Worm (Caenorhabditis elegans): ENCODE data around the gene nhr-162.

Gene nhr-162

ce11 chrV:6982813-6983212, 8.9 kb downstream of the nhr-162 start, which contains the start of gene nhr-161:
Gene nhr-161, minus strand, starts transcription at chrV:6982913.
- TF ChIP-seq ref-1 (GFP tag; conservative IDR thresholded peaks at IDR 0.05) (no peak), T22C8.4 (GFP tag; IDR thresholded peaks at IDR 0.05) (no peak), ztf-23 (GFP tag; IDR thresholded peaks at IDR 0.05) (no peak), tab-1 (GFP tag; IDR thresholded peaks at IDR 0.05) (no peak), ztf-29 (GFP tag; IDR thresholded peaks at IDR 0.05) (no peak), flt-1 (GFP tag; IDR thresholded peaks at IDR 0.05) (no peak), cog-1 (tag; optimal IDR thresholded peaks at IDR 0.05) (no peak), klf-2 (GFP tag; conservative IDR thresholded peaks at IDR 0.05) (no peak), med-1 (GFP tag; optimal IDR thresholded peaks at IDR 0.05; ENCODE audit: insufficient read depth) (no peak)

DNA sequence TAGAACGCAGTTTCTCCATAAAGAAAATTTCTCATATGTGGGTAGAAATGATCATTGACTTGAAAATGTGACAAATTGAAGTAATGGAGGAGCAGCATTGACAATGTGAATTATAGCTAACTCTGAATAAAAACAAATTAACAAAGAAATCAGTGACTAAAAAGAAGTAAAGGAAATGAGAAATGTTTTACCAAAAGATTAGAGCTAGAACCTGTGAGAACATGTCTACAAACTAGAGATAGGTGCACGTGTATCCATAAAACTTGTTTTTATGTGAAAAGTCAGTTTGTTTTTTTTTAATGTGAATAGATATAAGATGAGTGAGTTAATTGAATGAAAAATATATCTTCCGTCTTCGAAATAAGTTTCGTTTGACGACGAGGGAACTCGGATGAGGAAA, 12.7 kb downstream of the nhr-162 start, which contains the start of gene sre-12:
sre-12 (minus strand) TSS at position 101 of the 400 bp plus-strand sequence.
- TF ChIP-seq klf-2 (GFP tag; conservative IDR thresholded peaks at IDR 0.05) (no peak), cog-1 (tag; optimal IDR thresholded peaks at IDR 0.05) (no peak), tab-1 (GFP tag; IDR thresholded peaks at IDR 0.05) (no peak), T22C8.4 (GFP tag; IDR thresholded peaks at IDR 0.05) (no peak), ref-1 (GFP tag; conservative IDR thresholded peaks at IDR 0.05) (no peak), flt-1 (GFP tag; IDR thresholded peaks at IDR 0.05) (no peak), med-1 (GFP tag; optimal IDR thresholded peaks at IDR 0.05; ENCODE audit: insufficient read depth) (no peak), ztf-29 (GFP tag; IDR thresholded peaks at IDR 0.05) (no peak), ztf-23 (GFP tag; IDR thresholded peaks at IDR 0.05) (no peak)

ce11 chrV:6976047-6976446, 15.6 kb downstream of the nhr-162 start, which contains the start of gene srx-16:
Gene srx-16, plus strand, starts transcription at chrV:6976347.
- TF ChIP-seq klf-2 (GFP tag; conservative IDR thresholded peaks at IDR 0.05) = no peak
- no peak for TF ChIP-seq cog-1 (tag; optimal IDR thresholded peaks at IDR 0.05)
- TF ChIP-seq tab-1 (GFP tag; IDR thresholded peaks at IDR 0.05) = no peak
- TF ChIP-seq T22C8.4 (GFP tag; IDR thresholded peaks at IDR 0.05) = no peak
- TF ChIP-seq ztf-23 (GFP tag; IDR thresholded peaks at IDR 0.05) = no peak
- no peak for TF ChIP-seq ref-1 (GFP tag; conservative IDR thresholded peaks at IDR 0.05)
- TF ChIP-seq med-1 (GFP tag; optimal IDR thresholded peaks at IDR 0.05; ENCODE audit: insufficient read depth) = no peak
- no peak for TF ChIP-seq flt-1 (GFP tag; IDR thresholded peaks at IDR 0.05)
- TF ChIP-seq ztf-29 (GFP tag; IDR thresholded peaks at IDR 0.05) = no peak

ce11 chrV:6971567-6971966, 20.1 kb downstream of the nhr-162 start, which contains the start of gene srx-59:
Gene srx-59, plus strand, starts transcription at chrV:6971867.
- TF ChIP-seq flt-1 (GFP tag; IDR thresholded peaks at IDR 0.05) = no peak
- TF ChIP-seq med-1 (GFP tag; optimal IDR thresholded peaks at IDR 0.05; ENCODE audit: insufficient read depth) = no peak
- TF ChIP-seq ref-1 (GFP tag; conservative IDR thresholded peaks at IDR 0.05) = no peak
- TF ChIP-seq ztf-23 (GFP tag; IDR thresholded peaks at IDR 0.05) = no peak
- TF ChIP-seq tab-1 (GFP tag; IDR thresholded peaks at IDR 0.05) = no peak
- TF ChIP-seq klf-2 (GFP tag; conservative IDR thresholded peaks at IDR 0.05) = no peak
- no peak for TF ChIP-seq cog-1 (tag; optimal IDR thresholded peaks at IDR 0.05)
- TF ChIP-seq T22C8.4 (GFP tag; IDR thresholded peaks at IDR 0.05) = no peak
- TF ChIP-seq ztf-29 (GFP tag; IDR thresholded peaks at IDR 0.05) = no peak

DNA sequence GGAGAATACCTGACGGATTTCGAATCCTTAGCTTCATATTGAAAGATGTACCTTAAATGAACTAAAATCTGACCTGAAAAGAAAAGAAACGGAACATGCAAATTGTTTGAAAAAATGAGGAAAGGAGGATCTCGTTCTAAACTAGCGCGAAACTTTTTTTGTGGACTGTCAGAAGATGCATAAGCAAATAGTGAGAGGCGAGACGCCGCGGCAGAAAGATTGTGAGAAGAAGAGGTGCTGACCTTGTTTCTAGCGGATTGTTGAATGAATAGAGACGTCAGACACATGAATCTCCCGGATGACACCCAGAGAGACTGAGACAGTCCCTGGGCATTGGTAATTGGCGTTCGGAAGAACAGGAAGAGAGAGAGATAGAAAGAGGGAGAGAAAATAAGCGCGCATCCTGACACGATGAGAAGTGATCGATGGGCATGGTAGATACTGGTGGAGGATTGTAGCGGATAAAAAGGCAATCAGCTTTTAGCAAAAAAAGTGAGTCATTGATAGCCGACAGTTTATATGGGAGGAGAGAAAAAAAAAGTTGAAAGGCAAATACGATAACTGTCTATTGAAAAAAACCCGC, 21.6 kb downstream of the nhr-162 start, which contains the start of gene ptr-15:
ptr-15 (minus strand) TSS at position 51 of the 583 bp plus-strand sequence.
- TF ChIP-seq klf-2 (GFP tag; conservative IDR thresholded peaks at IDR 0.05) (no peak), ztf-23 (GFP tag; IDR thresholded peaks at IDR 0.05) (no peak), T22C8.4 (GFP tag; IDR thresholded peaks at IDR 0.05) (no peak), ztf-29 (GFP tag; IDR thresholded peaks at IDR 0.05) (no peak), cog-1 (tag; optimal IDR thresholded peaks at IDR 0.05) (no peak), ref-1 (GFP tag; conservative IDR thresholded peaks at IDR 0.05) (no peak), flt-1 (GFP tag; IDR thresholded peaks at IDR 0.05) (no peak), tab-1 (GFP tag; IDR thresholded peaks at IDR 0.05) (no peak), med-1 (GFP tag; optimal IDR thresholded peaks at IDR 0.05; ENCODE audit: insufficient read depth) (no peak)

DNA sequence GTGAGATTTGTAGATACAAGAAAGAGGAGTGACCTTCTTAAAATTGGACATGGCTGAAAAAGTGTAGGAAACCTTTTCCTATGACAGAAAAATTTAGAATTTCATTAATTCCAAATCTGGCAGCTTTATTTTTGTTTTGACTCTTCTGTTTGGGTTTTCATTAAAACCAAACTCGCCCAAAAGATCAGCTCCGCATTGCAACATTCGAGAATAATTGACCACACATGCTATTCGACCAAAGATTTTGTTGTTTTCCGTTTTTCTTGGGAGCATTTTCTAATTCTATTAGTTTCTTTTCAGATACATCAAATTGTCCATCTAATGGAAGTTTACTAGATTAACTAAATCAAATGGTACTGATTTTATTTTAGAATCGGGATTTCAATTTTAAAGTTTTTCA, 35.4 kb downstream of the nhr-162 start, which contains the start of gene mec-1:
mec-1 (plus strand) TSS at position 301 of the 400 bp plus-strand sequence.
- no peak for TF ChIP-seq ztf-29 (GFP tag; IDR thresholded peaks at IDR 0.05)
- no peak for TF ChIP-seq ref-1 (GFP tag; conservative IDR thresholded peaks at IDR 0.05)
- no peak for TF ChIP-seq tab-1 (GFP tag; IDR thresholded peaks at IDR 0.05)
- TF ChIP-seq flt-1 (GFP tag; IDR thresholded peaks at IDR 0.05) = no peak
- TF ChIP-seq T22C8.4 (GFP tag; IDR thresholded peaks at IDR 0.05) = no peak
- no peak for TF ChIP-seq ztf-23 (GFP tag; IDR thresholded peaks at IDR 0.05)
- TF ChIP-seq klf-2 (GFP tag; conservative IDR thresholded peaks at IDR 0.05) = no peak
- no peak for TF ChIP-seq med-1 (GFP tag; optimal IDR thresholded peaks at IDR 0.05; ENCODE audit: insufficient read depth)
- TF ChIP-seq cog-1 (tag; optimal IDR thresholded peaks at IDR 0.05) = no peak

ce11 chrV:6953797-6954196, 37.9 kb downstream of the nhr-162 start, which contains the start of gene srg-31:
Gene srg-31, minus strand, starts transcription at chrV:6953897.
- no peak for TF ChIP-seq ref-1 (GFP tag; conservative IDR thresholded peaks at IDR 0.05)
- no peak for TF ChIP-seq T22C8.4 (GFP tag; IDR thresholded peaks at IDR 0.05)
- no peak for TF ChIP-seq cog-1 (tag; optimal IDR thresholded peaks at IDR 0.05)

DNA sequence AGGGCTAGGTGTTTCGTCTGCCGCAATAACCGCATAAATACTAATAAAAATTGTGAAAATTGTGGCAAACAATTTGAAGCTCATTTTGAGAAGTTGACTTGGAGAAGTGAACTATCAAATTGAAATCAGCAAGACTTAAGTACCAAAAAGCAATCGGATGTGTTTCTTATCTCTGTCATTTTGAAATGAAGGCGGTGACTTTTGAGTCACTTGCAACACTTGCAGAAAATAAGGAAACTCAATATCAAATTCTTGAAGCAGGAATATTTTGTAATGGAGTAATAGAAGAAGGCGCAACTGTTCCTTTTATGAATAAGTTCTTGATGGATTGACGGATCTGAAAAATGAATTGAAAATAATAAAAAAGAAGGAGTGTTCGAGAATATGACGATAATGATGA, 40.4 kb downstream of the nhr-162 start, which contains the start of gene T07H8.11:
T07H8.11 (minus strand) TSS at position 101 of the 400 bp plus-strand sequence.
- TF ChIP-seq flt-1 (GFP tag; IDR thresholded peaks at IDR 0.05) (no peak), ref-1 (GFP tag; conservative IDR thresholded peaks at IDR 0.05) (no peak), T22C8.4 (GFP tag; IDR thresholded peaks at IDR 0.05) (no peak), ztf-23 (GFP tag; IDR thresholded peaks at IDR 0.05) (no peak), tab-1 (GFP tag; IDR thresholded peaks at IDR 0.05) (no peak), ztf-29 (GFP tag; IDR thresholded peaks at IDR 0.05) (no peak), med-1 (GFP tag; optimal IDR thresholded peaks at IDR 0.05; ENCODE audit: insufficient read depth) (no peak), klf-2 (GFP tag; conservative IDR thresholded peaks at IDR 0.05) (no peak), cog-1 (tag; optimal IDR thresholded peaks at IDR 0.05) (no peak)

ce11 chrV:6949770-6950169, 41.9 kb downstream of the nhr-162 start, which contains the start of gene Y57E12B.11:
Gene Y57E12B.11, minus strand, starts transcription at chrV:6949870.
- no peak for TF ChIP-seq ztf-29 (GFP tag; IDR thresholded peaks at IDR 0.05)

ce11 chrV:6948225-6948624, 43.4 kb downstream of the nhr-162 start, which contains the start of gene Y57E12B.1:
Gene Y57E12B.1, plus strand, starts transcription at chrV:6948525.
- TF ChIP-seq flt-1 (GFP tag; IDR thresholded peaks at IDR 0.05) (no peak), tab-1 (GFP tag; IDR thresholded peaks at IDR 0.05) (no peak), T22C8.4 (GFP tag; IDR thresholded peaks at IDR 0.05) (no peak), ztf-23 (GFP tag; IDR thresholded peaks at IDR 0.05) (no peak), ref-1 (GFP tag; conservative IDR thresholded peaks at IDR 0.05) (no peak), cog-1 (tag; optimal IDR thresholded peaks at IDR 0.05) (no peak), med-1 (GFP tag; optimal IDR thresholded peaks at IDR 0.05; ENCODE audit: insufficient read depth) (no peak), ztf-29 (GFP tag; IDR thresholded peaks at IDR 0.05) (no peak), klf-2 (GFP tag; conservative IDR thresholded peaks at IDR 0.05) (no peak)
